Worm (Caenorhabditis elegans) whole organism, L4 larva: ENCODE measurements around the gene W06D11.2.

Experiments used
- Y75B8A.6 ChIP-seq: fragments of 200-800 bp; sonication (Bioruptor generic); IDR thresholded peaks from 2 replicates; pipeline ENCODE4 v1.3.6; 2022; ENCODE audit warnings: missing genetic modification reagents, missing genetic modification characterization, missing compliant biosample characterization
- aha-1 ChIP-seq: fragments of 150-350 bp; peaks from one replicate; lab custom pipeline; 2014; ENCODE audit warnings: missing biosample characterization, missing genetic modification characterization
- cey-2 ChIP-seq: sonication (generic microtip); optimal IDR thresholded peaks from 3 replicates; lab custom pipeline; 2017; ENCODE audit warnings: missing genetic modification characterization, mild to moderate bottlenecking, missing compliant biosample characterization, antibody characterized with exemption, borderline replicate concordance; ENCODE audit not compliant: insufficient read depth
- egl-27 ChIP-seq: sonication (generic microtip); optimal IDR thresholded peaks from 3 replicates; lab custom pipeline; 2017; ENCODE audit warnings: missing biosample characterization, missing genetic modification reagents, missing genetic modification characterization
- mep-1 ChIP-seq: fragments of 150-350 bp; sonication (generic microtip); optimal IDR thresholded peaks from 3 replicates; lab custom pipeline; 2014; ENCODE audit warnings: missing biosample characterization, missing genetic modification characterization
- nhr-6 ChIP-seq: fragments of 150-350 bp; optimal IDR thresholded peaks from 2 replicates; lab custom pipeline; 2014; ENCODE audit warnings: missing biosample characterization, missing genetic modification characterization
- snpc-4 ChIP-seq: fragments of 150-350 bp; optimal IDR thresholded peaks from 2 replicates; lab custom pipeline; 2014; ENCODE audit warnings: missing biosample characterization, missing genetic modification characterization
- unc-39 ChIP-seq: sonication (generic microtip); optimal IDR thresholded peaks from 2 replicates; lab custom pipeline; 2017; ENCODE audit warnings: missing biosample characterization, missing genetic modification characterization
- unc-62 ChIP-seq, 3 experiments: fragments of 150-350 bp in 1 of 3; sonication (generic microtip); optimal IDR thresholded peaks in 2 of 3; peaks in 1 of 3; 1 replicate in 1 of 3; 2 replicates in 2 of 3; lab custom pipeline; 2014 to 2017; ENCODE audit warnings: missing biosample characterization in 3 of 3, missing genetic modification characterization in 3 of 3, missing genetic modification reagents in 3 of 3, missing genotype in 1 of 3
- zip-11 ChIP-seq: fragments of 200-800 bp; sonication (Bioruptor generic); IDR thresholded peaks from 2 replicates; pipeline ENCODE4 v1.3.6; 2022; ENCODE audit warnings: missing genetic modification characterization, missing compliant biosample characterization
- ztf-11 ChIP-seq: fragments of 150-350 bp; optimal IDR thresholded peaks from 2 replicates; lab custom pipeline; 2014; ENCODE audit warnings: missing biosample characterization, missing genetic modification characterization

DNA sequence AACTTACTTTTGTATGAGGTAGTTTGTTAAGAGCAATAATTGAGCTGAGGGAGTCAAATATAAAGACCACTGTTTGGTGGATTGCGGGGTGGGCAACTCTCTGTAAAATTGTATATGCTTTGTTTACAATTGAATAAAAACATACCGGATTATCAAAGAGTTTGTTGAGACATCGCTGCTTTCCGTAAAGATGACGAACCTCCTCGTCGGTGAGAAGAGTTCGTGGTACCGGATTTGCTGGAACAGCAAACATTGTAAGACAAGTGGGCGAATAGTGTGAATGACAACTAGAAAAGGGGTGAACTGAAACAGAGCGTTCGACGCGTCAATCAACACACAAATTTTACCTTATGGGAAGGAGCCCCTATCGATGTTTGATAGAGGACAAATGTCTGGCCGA lies at the start of gene W06D11.2:
- no peak for TF ChIP-seq cey-2
- TF ChIP-seq unc-62 (GFP tag; optimal IDR thresholded peaks at IDR 0.05 in 1 of 2; lab: Kevin White, UChicago), result peak in 1 of 2 experiments; percentile 96
- TF ChIP-seq unc-62 (tag; optimal IDR thresholded peaks at IDR 0.05; lab: Kevin White, UChicago), result no peak
- TF ChIP-seq nhr-6 (tag; lab: Kevin White, UChicago), result no peak
- TF ChIP-seq snpc-4, result no peak
- no peak for TF ChIP-seq ztf-11 (tag; lab: Kevin White, UChicago)
- no peak for TF ChIP-seq zip-11
- TF ChIP-seq egl-27 (tag; lab: Kevin White, UChicago), result no peak
- no peak for TF ChIP-seq unc-39
- TF ChIP-seq aha-1 (tag; lab: Kevin White, UChicago), result no peak
- TF ChIP-seq Y75B8A.6, result no peak
- no peak for TF ChIP-seq mep-1
